Fruit fly (Drosophila melanogaster) whole organism, embryonic: Measurements from ENCODE around the gene CG8641.

ENCODE experiments used
- B-H2 ChIP-seq: fragments of 200-800 bp; sonication (Bioruptor generic); optimal IDR thresholded peaks from 2 replicates; lab custom pipeline; 2018; ENCODE audit warnings: missing biosample characterization, mild to moderate bottlenecking, missing genetic modification characterization
- Blimp-1 ChIP-seq: fragments of 200-800 bp; sonication (Bioruptor generic); optimal IDR thresholded peaks from 3 replicates; lab custom pipeline; 2018; ENCODE audit warnings: missing biosample characterization, missing genetic modification characterization, mild to moderate bottlenecking, moderate library complexity, missing genetic modification reagents
- C15 ChIP-seq: fragments of 200-800 bp; sonication (Bioruptor generic); IDR thresholded peaks from 3 replicates; pipeline ENCODE4 v1.3.6; 2022; ENCODE audit warnings: missing biosample characterization, missing genetic modification characterization
- CG1024 ChIP-seq: fragments of 200-800 bp; sonication (Bioruptor generic); IDR thresholded peaks from 2 replicates; pipeline ENCODE4 v1.3.6; 2022; ENCODE audit warnings: missing biosample characterization, missing genetic modification characterization
- CG10274 ChIP-seq: fragments of 200-800 bp; sonication (Bioruptor generic); optimal IDR thresholded peaks from 3 replicates; lab custom pipeline; 2017; ENCODE audit warnings: missing biosample characterization, mild to moderate bottlenecking, missing genetic modification characterization
- CG10959 ChIP-seq: fragments of 200-800 bp; sonication (Bioruptor generic); IDR thresholded peaks from 2 replicates; pipeline ENCODE4 v1.3.6; 2022; ENCODE audit warnings: missing biosample characterization, missing genetic modification characterization
- CG11085 ChIP-seq: fragments of 200-800 bp; sonication (Bioruptor generic); IDR thresholded peaks from 2 replicates; pipeline ENCODE4 v1.3.6; 2022; ENCODE audit warnings: missing biosample characterization, missing genetic modification characterization
- CG1233 ChIP-seq: fragments of 200-800 bp; sonication (Bioruptor generic); optimal IDR thresholded peaks from 4 replicates; lab custom pipeline; 2018; ENCODE audit warnings: missing biosample characterization, mild to moderate bottlenecking, missing genetic modification characterization
- CG13424 ChIP-seq: fragments of 200-800 bp; sonication (Bioruptor generic); optimal IDR thresholded peaks from 2 replicates; lab custom pipeline; 2019; ENCODE audit warnings: missing biosample characterization, mild to moderate bottlenecking, missing genetic modification characterization, moderate library complexity
- CG14667 ChIP-seq: fragments of 200-800 bp; sonication (Bioruptor generic); IDR thresholded peaks from 2 replicates; pipeline ENCODE4 v1.3.6; 2022; ENCODE audit warnings: missing biosample characterization, missing genetic modification characterization
- CG17385 ChIP-seq: fragments of 200-800 bp; sonication (Bioruptor generic); optimal IDR thresholded peaks from 3 replicates; lab custom pipeline; 2018; ENCODE audit warnings: missing biosample characterization, mild to moderate bottlenecking, missing genetic modification characterization
- CG31224 ChIP-seq: fragments of 200-800 bp; sonication (Bioruptor generic); IDR thresholded peaks from 2 replicates; pipeline ENCODE4 v1.3.6; 2022; ENCODE audit warnings: missing biosample characterization, missing genetic modification characterization
- CG34376 ChIP-seq: fragments of 200-800 bp; sonication (Bioruptor generic); optimal IDR thresholded peaks from 2 replicates; lab custom pipeline; 2018; ENCODE audit warnings: missing biosample characterization, mild to moderate bottlenecking, missing genetic modification characterization
- CG3726 ChIP-seq: fragments of 200-800 bp; sonication (Bioruptor generic); IDR thresholded peaks from 3 replicates; pipeline ENCODE4, ENCODE4 v1.3.6; 2022; ENCODE audit warnings: missing biosample characterization, missing genetic modification characterization
- CG3847 ChIP-seq: fragments of 200-800 bp; sonication (Bioruptor generic); IDR thresholded peaks from 2 replicates; pipeline ENCODE4 v1.3.6; 2022; ENCODE audit warnings: missing biosample characterization, missing genetic modification characterization
- CG42726 ChIP-seq: fragments of 200-800 bp; sonication (Bioruptor generic); IDR thresholded peaks from 2 replicates; pipeline ENCODE4 v1.3.6; 2022; ENCODE audit warnings: missing biosample characterization, missing genetic modification characterization; ENCODE audit not compliant: partially characterized antibody
- CG7372 ChIP-seq: fragments of 200-800 bp; sonication (Bioruptor generic); IDR thresholded peaks from 2 replicates; pipeline ENCODE4 v1.3.6; 2022; ENCODE audit warnings: missing biosample characterization, missing genetic modification characterization
- CG7745 ChIP-seq: fragments of 200-800 bp; sonication (Bioruptor generic); optimal IDR thresholded peaks from 2 replicates; lab custom pipeline; 2018; ENCODE audit warnings: missing biosample characterization, mild to moderate bottlenecking, missing genetic modification characterization, moderate library complexity
- CkIIα-i1 ChIP-seq: fragments of 200-800 bp; sonication (Bioruptor generic); IDR thresholded peaks from 2 replicates; pipeline ENCODE4 v1.3.6; 2022; ENCODE audit warnings: missing biosample characterization, missing genetic modification characterization
- Eip74EF ChIP-seq, 2 experiments: fragments of 200-800 bp in 1 of 2; fragments of >200 bp in 1 of 2; sonication (Bioruptor generic) in 1 of 2; optimal IDR thresholded peaks; 2 replicates each; lab custom pipeline; 2017 to 2019; ENCODE audit warnings: missing biosample characterization in 2 of 2, missing genetic modification characterization in 2 of 2, mild to moderate bottlenecking in 1 of 2, moderate library complexity in 1 of 2
- Fer2 ChIP-seq: fragments of 200-800 bp; sonication (Bioruptor generic); optimal IDR thresholded peaks from 2 replicates; lab custom pipeline; 2018; ENCODE audit warnings: missing biosample characterization, mild to moderate bottlenecking, missing genetic modification characterization, moderate library complexity
- HLH54F ChIP-seq: fragments of 200-800 bp; sonication (Bioruptor generic); optimal IDR thresholded peaks from 3 replicates; lab custom pipeline; 2016; ENCODE audit warnings: missing biosample characterization, missing genetic modification characterization
- Hand ChIP-seq: fragments of 200-800 bp; sonication (Bioruptor generic); optimal IDR thresholded peaks from 2 replicates; lab custom pipeline; 2017; ENCODE audit warnings: mild to moderate bottlenecking, missing biosample characterization, missing genetic modification reagents, missing genetic modification characterization
- Hr39 ChIP-seq: fragments of >200 bp; optimal IDR thresholded peaks from 2 replicates; lab custom pipeline; 2017
- Mad ChIP-seq: fragments of 200-800 bp; sonication (Bioruptor generic); optimal IDR thresholded peaks from 2 replicates; lab custom pipeline; 2016; ENCODE audit warnings: missing biosample characterization, missing genetic modification characterization
- YL-1 ChIP-seq: fragments of 200-800 bp; sonication (Bioruptor generic); optimal IDR thresholded peaks from 3 replicates; lab custom pipeline; 2017; ENCODE audit warnings: missing biosample characterization, mild to moderate bottlenecking, missing genetic modification characterization
- ab ChIP-seq: fragments of 200-800 bp; sonication (Bioruptor generic); optimal IDR thresholded peaks from 2 replicates; lab custom pipeline; 2016; ENCODE audit warnings: missing biosample characterization, missing genetic modification characterization
- ara ChIP-seq: fragments of 200-800 bp; sonication (Bioruptor generic); IDR thresholded peaks from 2 replicates; pipeline ENCODE4 v1.3.6; 2022; ENCODE audit warnings: missing biosample characterization, missing genetic modification characterization
- dan ChIP-seq: fragments of 200-800 bp; sonication (Bioruptor generic); IDR thresholded peaks from 2 replicates; pipeline ENCODE4 v1.3.6; 2022; ENCODE audit warnings: missing biosample characterization, missing genetic modification characterization
- dysf ChIP-seq: fragments of 200-800 bp; sonication (Bioruptor generic); IDR thresholded peaks from 3 replicates; pipeline ENCODE4 v1.3.6; 2022; ENCODE audit warnings: missing biosample characterization, missing genetic modification characterization
- exex ChIP-seq: fragments of 200-800 bp; sonication (Bioruptor generic); optimal IDR thresholded peaks from 4 replicates; lab custom pipeline; 2018; ENCODE audit warnings: missing biosample characterization, mild to moderate bottlenecking, missing genetic modification characterization, moderate library complexity
- gsb ChIP-seq: fragments of 200-800 bp; sonication (Bioruptor generic); IDR thresholded peaks from 2 replicates; pipeline ENCODE4 v1.3.6; 2022; ENCODE audit warnings: missing biosample characterization, missing genetic modification characterization
- hkb ChIP-seq, 2 experiments: fragments of 200-800 bp in 1 of 2; fragments of >200 bp in 1 of 2; sonication (Bioruptor generic) in 1 of 2; IDR thresholded peaks in 1 of 2; optimal IDR thresholded peaks in 1 of 2; 2 replicates each; pipeline versions ENCODE4 v1.3.6 to Lab custom; 2017 to 2022; ENCODE audit warnings: missing biosample characterization in 1 of 2, missing genetic modification characterization in 1 of 2
- insv ChIP-seq, 2 experiments: fragments of 200-800 bp; sonication (Bioruptor generic); optimal IDR thresholded peaks; 3 replicates each; lab custom pipeline; 2016 to 2018; ENCODE audit warnings: missing biosample characterization in 2 of 2, missing genetic modification characterization in 2 of 2
- jumu ChIP-seq: fragments of 200-800 bp; sonication (Bioruptor generic); optimal IDR thresholded peaks from 3 replicates; lab custom pipeline; 2016; ENCODE audit warnings: missing biosample characterization, missing genetic modification characterization
- lab ChIP-seq: fragments of 200-800 bp; sonication (Bioruptor generic); optimal IDR thresholded peaks from 3 replicates; lab custom pipeline; 2017; ENCODE audit warnings: missing biosample characterization, missing genetic modification characterization, mild to moderate bottlenecking, moderate library complexity, missing genetic modification reagents
- maf-S ChIP-seq: fragments of 200-800 bp; sonication (Bioruptor generic); optimal IDR thresholded peaks from 2 replicates; lab custom pipeline; 2016; ENCODE audit warnings: missing biosample characterization, missing genetic modification characterization
- nerfin-1 ChIP-seq: fragments of 200-800 bp; sonication (Bioruptor generic); optimal IDR thresholded peaks from 3 replicates; lab custom pipeline; 2019; ENCODE audit warnings: missing biosample characterization, mild to moderate bottlenecking, missing genetic modification characterization, moderate library complexity
- schlank ChIP-seq: fragments of 200-800 bp; sonication (Bioruptor generic); optimal IDR thresholded peaks from 2 replicates; lab custom pipeline; 2018; ENCODE audit warnings: missing biosample characterization, mild to moderate bottlenecking, missing genetic modification characterization
- scrt ChIP-seq: fragments of 200-800 bp; sonication (Bioruptor generic); optimal IDR thresholded peaks from 2 replicates; lab custom pipeline; 2018; ENCODE audit warnings: missing biosample characterization, mild to moderate bottlenecking, missing genetic modification characterization, moderate library complexity
- sd ChIP-seq: fragments of 200-800 bp; sonication (Bioruptor generic); optimal IDR thresholded peaks from 3 replicates; lab custom pipeline; 2018; ENCODE audit warnings: missing biosample characterization, mild to moderate bottlenecking, missing genetic modification characterization, moderate library complexity
- sima ChIP-seq: fragments of 200-800 bp; sonication (Bioruptor generic); optimal IDR thresholded peaks from 2 replicates; lab custom pipeline; 2016; ENCODE audit warnings: missing biosample characterization, missing genetic modification characterization
- sob ChIP-seq: fragments of 200-800 bp; sonication (Bioruptor generic); IDR thresholded peaks from 2 replicates; pipeline ENCODE4 v1.3.6; 2022; ENCODE audit warnings: missing biosample characterization, missing genetic modification characterization
- sqz ChIP-seq: fragments of 200-800 bp; sonication (Bioruptor generic); optimal IDR thresholded peaks from 3 replicates; lab custom pipeline; 2018; ENCODE audit warnings: missing biosample characterization, mild to moderate bottlenecking, missing genetic modification characterization
- tap ChIP-seq: fragments of 200-800 bp; optimal IDR thresholded peaks from 3 replicates; lab custom pipeline; 2019; ENCODE audit warnings: missing biosample characterization, mild to moderate bottlenecking, missing genetic modification characterization, moderate library complexity
- twi ChIP-seq: fragments of 200-800 bp; optimal IDR thresholded peaks from 2 replicates; lab custom pipeline; 2019; ENCODE audit warnings: missing biosample characterization, mild to moderate bottlenecking, missing genetic modification characterization, moderate library complexity
- z ChIP-seq: fragments of 200-800 bp; sonication (Bioruptor generic); IDR thresholded peaks from 3 replicates; pipeline ENCODE4 v1.3.6; 2022; ENCODE audit warnings: missing biosample characterization, missing genetic modification characterization
- zen ChIP-seq: fragments of 200-800 bp; sonication (Bioruptor generic); optimal IDR thresholded peaks from 3 replicates; lab custom pipeline; 2018; ENCODE audit warnings: missing biosample characterization, mild to moderate bottlenecking, missing genetic modification characterization, moderate library complexity
- zfh2 ChIP-seq: fragments of 200-800 bp; sonication (Bioruptor generic); optimal IDR thresholded peaks from 2 replicates; lab custom pipeline; 2016; ENCODE audit warnings: missing biosample characterization, missing genetic modification characterization

The CG8641 gene

dm6 chr3L:7013568-7014305 is 63.5 kb downstream of the CG8641 start (continued):
- no peak for TF ChIP-seq CG34376 (GFP tag; lab: Kevin White, UChicago)
- TF ChIP-seq CG10959 (GFP tag; lab: Robert Waterston, UW): no peak
- TF ChIP-seq CG11085: peak; percentile 42; the same call in 1 of the 2 replicates
- no peak for TF ChIP-seq Blimp-1 (GFP tag; lab: Kevin White, UChicago)
- peak; percentile 37 for TF ChIP-seq CG17385 (GFP tag; lab: Kevin White, UChicago)
- no peak for TF ChIP-seq sqz (GFP tag; lab: Kevin White, UChicago)
- TF ChIP-seq Mad (GFP tag; lab: Kevin White, UChicago): no peak
- TF ChIP-seq dysf (GFP tag; lab: Robert Waterston, UW): peak; percentile 59; the same call in 2 of the 3 replicates
- TF ChIP-seq lab: no peak
- peak; percentile 46 for TF ChIP-seq Hand (GFP tag; lab: Kevin White, UChicago)
- no peak for TF ChIP-seq dan (GFP tag; lab: Robert Waterston, UW)
- peak; percentile 69 for TF ChIP-seq sob (GFP tag; lab: Robert Waterston, UW)
- TF ChIP-seq scrt: no peak
- no peak for TF ChIP-seq CG1233 (GFP tag; lab: Kevin White, UChicago)
- no peak for TF ChIP-seq sima (GFP tag; lab: Kevin White, UChicago)
- TF ChIP-seq C15 (GFP tag; lab: Robert Waterston, UW): no peak
- TF ChIP-seq B-H2: no peak
- no peak for TF ChIP-seq YL-1 (GFP tag; lab: Kevin White, UChicago)
- no peak for TF ChIP-seq sd
- no peak for TF ChIP-seq nerfin-1 (tag; lab: Kevin White, UChicago)
- no peak for TF ChIP-seq exex (tag; lab: Kevin White, UChicago)
- TF ChIP-seq gsb (GFP tag; lab: Robert Waterston, UW): no peak
- TF ChIP-seq Hr39 (lab: Kevin White, UChicago): no peak
- TF ChIP-seq CG10274 (GFP tag; lab: Kevin White, UChicago): no peak
- no peak for TF ChIP-seq maf-S (GFP tag; lab: Kevin White, UChicago)
- no peak for TF ChIP-seq Fer2 (tag; lab: Kevin White, UChicago)
- TF ChIP-seq tap (tag; lab: Kevin White, UChicago): no peak
- peak; percentile 63; the same call in 1 of the 2 replicates for TF ChIP-seq CG7372 (GFP tag; lab: Robert Waterston, UW)
- TF ChIP-seq twi (tag; lab: Kevin White, UChicago): no peak
- no peak for TF ChIP-seq zfh2
- TF ChIP-seq schlank (tag; lab: Kevin White, UChicago): no peak
- TF ChIP-seq ara (GFP tag; lab: Robert Waterston, UW): peak; percentile 33; the same call in 1 of the 2 replicates
- TF ChIP-seq zen (tag; lab: Kevin White, UChicago): no peak
- no peak for TF ChIP-seq jumu (GFP tag; lab: Kevin White, UChicago)
- no peak for TF ChIP-seq Eip74EF (GFP tag; optimal IDR thresholded peaks at IDR 0.05; lab: Kevin White, UChicago)
- TF ChIP-seq CG31224: no peak
- TF ChIP-seq CG3726 (GFP tag; lab: Robert Waterston, UW): 0 out of 3 replicates have a peak, but pooled peaks have one; percentile 6
- TF ChIP-seq z (GFP tag; lab: Robert Waterston, UW): peak; percentile 98
- no peak for TF ChIP-seq CG7745
- no peak for TF ChIP-seq insv (GFP tag; optimal IDR thresholded peaks at IDR 0.05; lab: Kevin White, UChicago)
- no peak for TF ChIP-seq CkIIα-i1
- no peak for TF ChIP-seq CG3847
- TF ChIP-seq CG13424 (tag; lab: Kevin White, UChicago): peak; percentile 22
- TF ChIP-seq ab (GFP tag; lab: Kevin White, UChicago): no peak
- TF ChIP-seq CG42726 (GFP tag; lab: Robert Waterston, UW): no peak
- TF ChIP-seq CG14667 (GFP tag; lab: Robert Waterston, UW): no peak; the same call in 1 of the 2 replicates
- TF ChIP-seq hkb (optimal IDR thresholded peaks at IDR 0.05; lab: Kevin White, UChicago): no peak
- TF ChIP-seq hkb (GFP tag; IDR thresholded peaks at IDR 0.05; lab: Robert Waterston, UW): peak; percentile 55; the same call in 1 of the 2 replicates
- TF ChIP-seq CG1024: 0 out of 2 replicates have a peak, but pooled peaks have one; percentile 22
- TF ChIP-seq HLH54F (GFP tag; lab: Kevin White, UChicago): no peak
